Worm (Caenorhabditis elegans) whole organism, L4 larva: ENCODE measurements around the gene C18E9.7.

Source experiments
- D1046.2 ChIP-seq: fragments of 200-800 bp; sonication (Bioruptor generic); IDR thresholded peaks from 2 replicates; pipeline ENCODE4 v1.3.6; 2022; ENCODE audit warnings: missing genetic modification characterization, missing compliant biosample characterization
- F26F4.8 ChIP-seq: fragments of 200-800 bp; sonication (Bioruptor generic); conservative IDR thresholded peaks from 2 replicates; pipeline ENCODE4 v1.3.6; 2022; ENCODE audit warnings: missing genetic modification characterization, missing compliant biosample characterization
- F44E2.7 ChIP-seq: fragments of 200-800 bp; sonication (Bioruptor generic); IDR thresholded peaks from 2 replicates; pipeline ENCODE4 v2.1.2; 2022; ENCODE audit warnings: missing genetic modification characterization, missing compliant biosample characterization
- T20F7.1 ChIP-seq: fragments of 200-800 bp; sonication (Bioruptor generic); optimal IDR thresholded peaks from 2 replicates; lab custom pipeline; 2018; ENCODE audit warnings: mild to moderate bottlenecking, missing genetic modification characterization, missing compliant biosample characterization
- T26A8.4 ChIP-seq: fragments of 200-800 bp; sonication (Bioruptor generic); IDR thresholded peaks from 2 replicates; pipeline ENCODE4 v1.3.6; 2022; ENCODE audit warnings: missing genetic modification characterization, missing compliant biosample characterization
- Y48G9A.11 ChIP-seq: fragments of 200-800 bp; sonication (Bioruptor generic); IDR thresholded peaks from 2 replicates; pipeline ENCODE4 v1.3.6; 2022; ENCODE audit warnings: missing genetic modification reagents, missing genetic modification characterization, missing compliant biosample characterization
- Y75B8A.6 ChIP-seq: fragments of 200-800 bp; sonication (Bioruptor generic); IDR thresholded peaks from 2 replicates; pipeline ENCODE4 v1.3.6; 2022; ENCODE audit warnings: missing genetic modification reagents, missing genetic modification characterization, missing compliant biosample characterization
- ZK546.5 ChIP-seq, 2 experiments: sonication (generic microtip); optimal IDR thresholded peaks; 2 replicates each; lab custom pipeline; 2017; ENCODE audit warnings: missing biosample characterization in 2 of 2, missing genetic modification characterization in 2 of 2
- aha-1 ChIP-seq: fragments of 150-350 bp; peaks from one replicate; lab custom pipeline; 2014; ENCODE audit warnings: missing biosample characterization, missing genetic modification characterization
- aly-2 ChIP-seq: sonication (generic microtip); optimal IDR thresholded peaks from 2 replicates; lab custom pipeline; 2018; ENCODE audit warnings: missing biosample characterization, missing genetic modification characterization
- arid-1 ChIP-seq: fragments of 200-800 bp; sonication (Bioruptor generic); conservative IDR thresholded peaks from 2 replicates; pipeline ENCODE4 v1.3.6; 2022; ENCODE audit warnings: missing genetic modification reagents, missing genetic modification characterization, missing compliant biosample characterization
- ceh-20 ChIP-seq: fragments of 200-800 bp; sonication (Bioruptor generic); IDR thresholded peaks from 2 replicates; pipeline ENCODE4 v1.3.6; 2022; ENCODE audit warnings: missing genetic modification reagents, missing genetic modification characterization, missing compliant biosample characterization
- ceh-32 ChIP-seq: sonication (generic microtip); optimal IDR thresholded peaks from 2 replicates; lab custom pipeline; 2016; ENCODE audit warnings: mild to moderate bottlenecking, missing genetic modification characterization, missing compliant biosample characterization; ENCODE audit not compliant: poor library complexity
- ceh-44 ChIP-seq: fragments of 200-800 bp; sonication (Bioruptor generic); IDR thresholded peaks from 2 replicates; pipeline ENCODE4 v1.3.6; 2022; ENCODE audit warnings: missing genetic modification reagents, missing genetic modification characterization, missing compliant biosample characterization
- cey-2 ChIP-seq: sonication (generic microtip); optimal IDR thresholded peaks from 3 replicates; lab custom pipeline; 2017; ENCODE audit warnings: missing genetic modification characterization, mild to moderate bottlenecking, missing compliant biosample characterization, antibody characterized with exemption, borderline replicate concordance; ENCODE audit not compliant: insufficient read depth
- daf-16 ChIP-seq, 3 experiments: sonication (generic microtip); optimal IDR thresholded peaks; 2 replicates each; lab custom pipeline; 2016 to 2017; ENCODE audit warnings: missing genetic modification characterization in 3 of 3, missing genetic modification reagents in 3 of 3, mild to moderate bottlenecking in 2 of 3, missing compliant biosample characterization in 2 of 3, missing biosample characterization in 1 of 3, moderate library complexity in 1 of 3
- dmd-9 ChIP-seq: fragments of 200-800 bp; sonication (Bioruptor generic); IDR thresholded peaks from 2 replicates; pipeline ENCODE4 v1.3.6; 2022; ENCODE audit warnings: missing genetic modification reagents, missing genetic modification characterization, missing compliant biosample characterization
- dpl-1 ChIP-seq: fragments of 150-350 bp; optimal IDR thresholded peaks from 2 replicates; lab custom pipeline; 2014; ENCODE audit warnings: missing biosample characterization, missing genetic modification reagents, missing genetic modification characterization
- fkh-10 ChIP-seq: fragments of 150-350 bp; optimal IDR thresholded peaks from 2 replicates; lab custom pipeline; 2014; ENCODE audit warnings: missing biosample characterization, missing genetic modification reagents, missing genetic modification characterization
- hmg-1.1 ChIP-seq: fragments of 200-800 bp; sonication (Bioruptor generic); IDR thresholded peaks from 2 replicates; pipeline ENCODE4 v1.3.6; 2022; ENCODE audit warnings: missing genetic modification reagents, missing genetic modification characterization, missing compliant biosample characterization
- jun-1 ChIP-seq: fragments of 150-350 bp; optimal IDR thresholded peaks from 2 replicates; lab custom pipeline; 2014; ENCODE audit warnings: missing biosample characterization, missing genetic modification reagents, missing genetic modification characterization
- lin-38 ChIP-seq: fragments of 200-800 bp; sonication (Bioruptor generic); IDR thresholded peaks from 2 replicates; pipeline ENCODE4 v1.3.6; 2022; ENCODE audit warnings: missing genetic modification reagents, missing genetic modification characterization, missing compliant biosample characterization
- lsy-2 ChIP-seq, 2 experiments: fragments of 150-350 bp in 1 of 2; sonication (generic microtip) in 1 of 2; optimal IDR thresholded peaks; 2 replicates each; lab custom pipeline; 2014 to 2017; ENCODE audit warnings: missing biosample characterization in 2 of 2, missing genetic modification characterization in 2 of 2
- madf-5 ChIP-seq, 2 experiments: fragments of 200-800 bp; sonication (Bioruptor generic); IDR thresholded peaks; 2 replicates each; pipeline ENCODE4 v1.3.6; 2022; ENCODE audit warnings: missing compliant biosample characterization in 2 of 2, missing genetic modification characterization in 2 of 2
- mep-1 ChIP-seq: fragments of 150-350 bp; sonication (generic microtip); optimal IDR thresholded peaks from 3 replicates; lab custom pipeline; 2014; ENCODE audit warnings: missing biosample characterization, missing genetic modification characterization
- mes-2 ChIP-seq: sonication (generic microtip); optimal IDR thresholded peaks from 2 replicates; lab custom pipeline; 2016; ENCODE audit warnings: missing genotype, mild to moderate bottlenecking, missing genetic modification characterization, missing compliant biosample characterization; ENCODE audit not compliant: poor library complexity, severe bottlenecking
- mxl-2 ChIP-seq: fragments of 200-800 bp; sonication (Bioruptor generic); conservative IDR thresholded peaks from 2 replicates; pipeline ENCODE4 v1.3.6; 2022; ENCODE audit warnings: missing genetic modification reagents, missing genetic modification characterization, missing compliant biosample characterization
- nhr-25 ChIP-seq: sonication (generic microtip); optimal IDR thresholded peaks from 2 replicates; lab custom pipeline; 2017; ENCODE audit warnings: missing genetic modification characterization, mild to moderate bottlenecking, missing compliant biosample characterization, antibody characterized with exemption, moderate library complexity, borderline replicate concordance; ENCODE audit not compliant: insufficient read depth
- nhr-28 ChIP-seq: fragments of 150-350 bp; optimal IDR thresholded peaks from 2 replicates; lab custom pipeline; 2014; ENCODE audit warnings: missing biosample characterization, missing genetic modification characterization
- nhr-48 ChIP-seq: sonication (generic microtip); optimal IDR thresholded peaks from 2 replicates; lab custom pipeline; 2016; ENCODE audit warnings: mild to moderate bottlenecking, missing genetic modification characterization, missing compliant biosample characterization
- nhr-6 ChIP-seq: fragments of 150-350 bp; optimal IDR thresholded peaks from 2 replicates; lab custom pipeline; 2014; ENCODE audit warnings: missing biosample characterization, missing genetic modification characterization
- snpc-1.2 ChIP-seq: fragments of 200-800 bp; sonication (Bioruptor generic); IDR thresholded peaks from 2 replicates; pipeline ENCODE4 v1.3.6; 2022; ENCODE audit warnings: missing genetic modification reagents, missing genetic modification characterization, missing compliant biosample characterization
- tra-1 ChIP-seq: fragments of 200-800 bp; sonication (Bioruptor generic); IDR thresholded peaks from 2 replicates; pipeline ENCODE4 v1.3.6; 2022; ENCODE audit warnings: missing genetic modification reagents, missing genetic modification characterization, missing compliant biosample characterization
- unc-62 ChIP-seq, 3 experiments: fragments of 150-350 bp in 1 of 3; sonication (generic microtip); optimal IDR thresholded peaks in 2 of 3; peaks in 1 of 3; 1 replicate in 1 of 3; 2 replicates in 2 of 3; lab custom pipeline; 2014 to 2017; ENCODE audit warnings: missing biosample characterization in 3 of 3, missing genetic modification characterization in 3 of 3, missing genetic modification reagents in 3 of 3, missing genotype in 1 of 3
- vab-7 ChIP-seq: fragments of 200-800 bp; sonication (Bioruptor generic); IDR thresholded peaks from 2 replicates; pipeline ENCODE4 v1.3.6; 2022; ENCODE audit warnings: missing genetic modification reagents, missing genetic modification characterization, missing compliant biosample characterization
- zfp-2 ChIP-seq: sonication (generic microtip); optimal IDR thresholded peaks from 2 replicates; lab custom pipeline; 2016; ENCODE audit warnings: mild to moderate bottlenecking, missing genetic modification characterization, missing compliant biosample characterization

Gene C18E9.7

DNA sequence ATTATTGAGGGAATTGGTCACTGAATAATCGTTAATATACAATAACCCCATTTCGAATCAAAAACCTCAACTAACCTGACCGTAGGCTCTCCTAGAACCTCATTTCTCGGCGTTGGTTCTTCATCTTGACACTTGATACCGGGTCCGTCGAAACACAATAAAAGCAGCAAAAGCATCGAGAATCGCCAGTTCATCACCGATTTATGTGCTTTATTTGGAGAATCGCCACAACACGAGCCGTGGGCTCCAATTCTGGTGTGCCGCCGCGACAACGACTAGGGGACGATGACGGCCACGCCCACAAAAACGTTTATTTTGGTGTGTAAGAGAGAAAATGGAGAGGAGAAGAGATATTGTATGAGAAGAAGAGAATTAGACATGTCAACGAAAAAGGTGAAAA is 35.2 kb downstream of the C18E9.7 start, which contains the start of gene cutl-15:
TSS of gene cutl-15 (minus strand) at position 298 of the 400 bp plus-strand sequence.
- TF ChIP-seq aha-1 (tag; lab: Kevin White, UChicago) (peak; percentile 98), ceh-32 (no peak), unc-62 (GFP tag; optimal IDR thresholded peaks at IDR 0.05 in 1 of 2; lab: Kevin White, UChicago) (peak in 1 of 2 experiments; percentile 25), unc-62 (tag; optimal IDR thresholded peaks at IDR 0.05; lab: Kevin White, UChicago) (no peak)

ce11 chrII:8945167-8945566 is 37.4 kb downstream of the C18E9.7 start:
- no peak for TF ChIP-seq zfp-2 (tag; lab: Kevin White, UChicago)
- no peak for TF ChIP-seq arid-1 (GFP tag; lab: Robert Waterston, UW)
- peak; percentile 18 for TF ChIP-seq fkh-10 (GFP tag; lab: Kevin White, UChicago)
- no peak for TF ChIP-seq ceh-32
- no peak for TF ChIP-seq Y75B8A.6 (GFP tag; lab: Robert Waterston, UW)
- TF ChIP-seq F26F4.8 = no peak

DNA sequence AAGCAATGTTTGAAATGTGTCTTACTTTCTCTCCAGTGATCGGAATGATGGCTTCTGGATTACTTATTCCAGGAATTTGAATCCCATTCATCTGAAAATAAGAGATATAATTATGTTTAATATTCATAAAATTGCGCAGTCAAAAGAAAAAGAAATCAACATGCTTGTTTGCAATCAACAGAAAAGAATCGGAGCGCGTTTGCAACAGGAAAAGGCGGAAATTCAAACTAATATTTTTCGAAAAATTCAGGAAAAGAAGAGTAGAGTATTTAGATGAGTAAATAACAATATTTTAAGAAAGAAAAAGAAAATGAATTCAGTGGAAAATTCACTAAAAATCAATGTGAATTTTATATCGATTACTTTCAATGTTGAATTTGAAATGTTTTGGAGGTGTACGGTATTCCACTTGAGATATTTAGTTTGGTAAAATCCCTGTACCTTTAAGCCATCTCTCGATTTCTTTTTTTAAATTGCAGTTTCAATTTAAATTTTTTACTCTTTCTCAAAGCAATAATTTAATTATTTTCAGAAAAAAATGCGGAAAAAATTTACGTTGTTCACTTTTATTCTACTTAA is 42.1 kb downstream of the C18E9.7 start, which contains the start of the genes set-17 and T21B10.4:
TSS of gene set-17 (minus strand) at position 127 of the 579 bp plus-strand sequence.
TSS of gene T21B10.4 (plus strand) at position 533 of the 579 bp plus-strand sequence.
- TF ChIP-seq dpl-1 (GFP tag; lab: Kevin White, UChicago) (peak; percentile 79), nhr-6 (peak; percentile 18), T26A8.4 (no peak), daf-16 (GFP tag; optimal IDR thresholded peaks at IDR 0.05; lab: Kevin White, UChicago) (no peak), daf-16 (tag; optimal IDR thresholded peaks at IDR 0.05; lab: Kevin White, UChicago) (peak; percentile 71), lin-38 (peak; percentile 58), ZK546.5 (tag; optimal IDR thresholded peaks at IDR 0.05; lab: Kevin White, UChicago) (no peak), lsy-2 (tag; optimal IDR thresholded peaks at IDR 0.05; lab: Kevin White, UChicago) (peak in 1 of 2 experiments; percentile 39)

ce11 chrII:8938907-8939622 is 43.5 kb downstream of the C18E9.7 start:
- no peak for TF ChIP-seq mep-1 (tag; lab: Kevin White, UChicago)
- TF ChIP-seq cey-2 (tag; lab: Kevin White, UChicago) = no peak
- no peak for TF ChIP-seq nhr-48 (tag; lab: Kevin White, UChicago)
- no peak for TF ChIP-seq ZK546.5 (tag; optimal IDR thresholded peaks at IDR 0.05; lab: Kevin White, UChicago)
- peak; percentile 15 for TF ChIP-seq T20F7.1
- no peak for TF ChIP-seq dmd-9 (GFP tag; lab: Robert Waterston, UW)
- no peak for TF ChIP-seq F44E2.7 (GFP tag; lab: Robert Waterston, UW)
- no peak for TF ChIP-seq Y75B8A.6 (GFP tag; lab: Robert Waterston, UW)
- peak; percentile 91 for TF ChIP-seq aha-1 (tag; lab: Kevin White, UChicago)
- TF ChIP-seq nhr-28 = no peak
- peak in 1 of 2 experiments; percentile 14 for TF ChIP-seq unc-62 (GFP tag; optimal IDR thresholded peaks at IDR 0.05 in 1 of 2; lab: Kevin White, UChicago)
- TF ChIP-seq unc-62 (tag; optimal IDR thresholded peaks at IDR 0.05; lab: Kevin White, UChicago) = no peak
- peak; percentile 30 for TF ChIP-seq lin-38
- TF ChIP-seq Y48G9A.11 = peak; percentile 15; the same call in 1 of the 2 replicates
- TF ChIP-seq arid-1 (GFP tag; lab: Robert Waterston, UW) = 0 out of 2 replicates have a peak, but pooled peaks have one; percentile 30
- TF ChIP-seq snpc-1.2 (GFP tag; lab: Robert Waterston, UW) = peak; percentile 18; the same call in 1 of the 2 replicates
- TF ChIP-seq aly-2 (tag; lab: Kevin White, UChicago) = no peak
- no peak for TF ChIP-seq nhr-25

DNA sequence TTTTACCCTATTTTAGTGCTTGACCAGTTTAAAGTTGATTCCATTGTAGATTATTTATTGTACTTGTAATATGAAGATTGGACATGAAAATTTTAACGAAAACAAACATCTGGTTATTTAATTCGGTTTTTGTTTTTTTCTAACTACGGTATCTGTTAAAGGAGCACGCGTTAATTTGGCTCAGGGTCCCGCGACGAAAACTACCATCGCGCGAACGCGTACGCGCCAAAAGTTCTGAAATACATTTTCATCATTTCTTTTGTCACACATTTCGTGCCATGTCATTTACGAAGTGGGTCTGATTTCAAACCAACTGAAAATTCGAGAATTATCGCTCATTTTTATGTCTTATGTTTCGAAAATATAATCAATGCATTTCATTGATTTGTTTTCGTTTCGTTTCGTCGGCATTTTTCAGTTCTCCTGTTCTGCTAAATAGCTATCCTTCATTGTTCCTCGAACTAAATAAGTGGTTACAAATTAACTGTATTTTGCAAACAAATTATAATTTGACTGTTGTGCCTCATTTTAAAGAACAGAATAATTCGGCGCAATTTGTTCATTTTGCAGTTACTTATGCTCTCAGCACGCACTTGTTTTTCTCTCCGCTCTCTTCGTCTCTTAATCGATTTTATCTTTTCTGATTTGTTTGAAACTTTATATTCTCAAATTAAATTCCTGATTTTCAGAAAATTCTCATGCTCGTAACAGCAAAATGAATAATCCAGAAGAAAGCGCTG is 48.7 kb downstream of the C18E9.7 start, which contains the start of gene T21B10.3:
TSS of gene T21B10.3 (plus strand) at position 690 of the 740 bp plus-strand sequence.
- TF ChIP-seq mes-2 (peak; percentile 54), mxl-2 (no peak), jun-1 (no peak), vab-7 (GFP tag; lab: Robert Waterston, UW) (peak; percentile 54; the same call in 1 of the 2 replicates), D1046.2 (GFP tag; lab: Robert Waterston, UW) (0 out of 2 replicates have a peak, but pooled peaks have one; percentile 61), ceh-20 (GFP tag; lab: Robert Waterston, UW) (peak; percentile 53; the same call in 1 of the 2 replicates), madf-5 (GFP tag; IDR thresholded peaks at IDR 0.05; lab: Robert Waterston, UW) (0 out of 4 replicates have a peak, but pooled peaks of 1 of the 2 experiments have one; percentile 62), hmg-1.1 (GFP tag; lab: Robert Waterston, UW) (peak; percentile 38), daf-16 (GFP tag; optimal IDR thresholded peaks at IDR 0.05; lab: Kevin White, UChicago) (peak in 1 of 2 experiments; percentile 62), daf-16 (tag; optimal IDR thresholded peaks at IDR 0.05; lab: Kevin White, UChicago) (peak; percentile 2), tra-1 (GFP tag; lab: Robert Waterston, UW) (peak; percentile 75), Y48G9A.11 (peak; percentile 88), ceh-44 (GFP tag; lab: Robert Waterston, UW) (peak; percentile 50; the same call in 1 of the 2 replicates), dmd-9 (GFP tag; lab: Robert Waterston, UW) (no peak)
